Fruit fly (Drosophila melanogaster): ENCODE data around the gene CG4297.

- TF ChIP-seq h (optimal IDR thresholded peaks at IDR 0.05) (no peak), psq (optimal IDR thresholded peaks at IDR 0.05) (no peak)
These were observed 23.6 kb upstream of the CG4297 start for dm6 chr2L:495381-496240.
